Fruit fly (Drosophila melanogaster): Measurements from ENCODE around the gene CG3769.
A peak's percentile ranks its signal among the peaks of the same experiment; 100 is the strongest.

CG3769 gene

DNA sequence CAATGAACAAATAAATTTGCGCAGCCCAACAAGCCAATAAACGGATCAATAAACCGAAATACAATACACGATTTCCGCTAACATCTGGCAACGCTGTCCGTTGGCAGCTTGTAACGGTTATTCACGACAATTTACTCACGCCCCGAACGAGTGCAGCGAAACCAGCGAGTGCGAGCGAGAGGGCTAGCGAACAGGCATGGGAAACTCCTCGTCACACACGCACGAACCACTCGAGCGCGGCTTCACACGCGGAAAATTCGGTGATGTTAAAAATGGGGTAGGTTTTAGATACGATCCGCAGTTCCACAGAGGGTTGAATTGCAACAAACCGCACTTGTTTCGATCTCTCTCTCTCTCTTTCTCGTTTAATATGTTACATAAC is 24.9 kb downstream of the CG3769 start (continued):
- peak; percentile 43; the same call in 1 of the 3 replicates for TF ChIP-seq Opbp (GFP tag; IDR thresholded peaks at IDR 0.05; ENCODE audit: partially characterized antibody)
- TF ChIP-seq bbx (GFP tag; IDR thresholded peaks at IDR 0.05; ENCODE audit: partially characterized antibody): peak; percentile 57
- peak in 1 of 2 experiments; percentile 84 for TF ChIP-seq Pdp1 (GFP tag; optimal IDR thresholded peaks at IDR 0.05)
- no peak for TF ChIP-seq gcm2 (GFP tag; optimal IDR thresholded peaks at IDR 0.05)
- TF ChIP-seq chinmo (GFP tag; IDR thresholded peaks at IDR 0.05; ENCODE audit: partially characterized antibody): peak; percentile 71; the same call in 2 of the 4 replicates
- no peak for TF ChIP-seq CG34376 (GFP tag; optimal IDR thresholded peaks at IDR 0.05)
- 0 out of 3 replicates have a peak, but pooled peaks have one; percentile 26 for TF ChIP-seq HLH4C (GFP tag; IDR thresholded peaks at IDR 0.05; ENCODE audit: partially characterized antibody)
- peak; percentile 67 for TF ChIP-seq CG42726 (GFP tag; IDR thresholded peaks at IDR 0.05; ENCODE audit: partially characterized antibody)
- no peak for TF ChIP-seq CG14050 (GFP tag; IDR thresholded peaks at IDR 0.05)
- TF ChIP-seq seq (GFP tag; IDR thresholded peaks at IDR 0.05): peak; percentile 56
- peak; percentile 82 for TF ChIP-seq onecut (GFP tag; IDR thresholded peaks at IDR 0.05)
- TF ChIP-seq CG10321 (GFP tag; IDR thresholded peaks at IDR 0.05): no peak
- TF ChIP-seq twi (tag; optimal IDR thresholded peaks at IDR 0.05): peak; percentile 4
- TF ChIP-seq CG7556 (GFP tag; optimal IDR thresholded peaks at IDR 0.05): no peak
- TF ChIP-seq knrl (GFP tag; IDR thresholded peaks at IDR 0.05; ENCODE audit: partially characterized antibody): peak; percentile 44; the same call in 1 of the 3 replicates
- TF ChIP-seq BEAF-32 (GFP tag; optimal IDR thresholded peaks at IDR 0.05): peak; percentile 57
- TF ChIP-seq Antp (GFP tag; optimal IDR thresholded peaks at IDR 0.05): no peak
- peak; percentile 41 for TF ChIP-seq amos (GFP tag; IDR thresholded peaks at IDR 0.05; ENCODE audit: partially characterized antibody)
- TF ChIP-seq stwl (tag; optimal IDR thresholded peaks at IDR 0.05): peak; percentile 64
- peak; percentile 22 for TF ChIP-seq Hmr (GFP tag; optimal IDR thresholded peaks at IDR 0.05)
- no peak for TF ChIP-seq Hr39 (optimal IDR thresholded peaks at IDR 0.05)
- no peak for TF ChIP-seq hkb (optimal IDR thresholded peaks at IDR 0.05)
- TF ChIP-seq hkb (GFP tag; IDR thresholded peaks at IDR 0.05): peak; percentile 25; the same call in 1 of the 2 replicates
- TF ChIP-seq Ada2b (GFP tag; IDR thresholded peaks at IDR 0.05): no peak
- TF ChIP-seq CG1832 (GFP tag; optimal IDR thresholded peaks at IDR 0.05): peak; percentile 77
- no peak for TF ChIP-seq CG11696 (GFP tag; IDR thresholded peaks at IDR 0.05)
- TF ChIP-seq Sry-δ (GFP tag; optimal IDR thresholded peaks at IDR 0.05): peak; percentile 37
- peak; percentile 53; the same call in 1 of the 2 replicates for TF ChIP-seq hbn (GFP tag; IDR thresholded peaks at IDR 0.05; ENCODE audit: partially characterized antibody)

DNA sequence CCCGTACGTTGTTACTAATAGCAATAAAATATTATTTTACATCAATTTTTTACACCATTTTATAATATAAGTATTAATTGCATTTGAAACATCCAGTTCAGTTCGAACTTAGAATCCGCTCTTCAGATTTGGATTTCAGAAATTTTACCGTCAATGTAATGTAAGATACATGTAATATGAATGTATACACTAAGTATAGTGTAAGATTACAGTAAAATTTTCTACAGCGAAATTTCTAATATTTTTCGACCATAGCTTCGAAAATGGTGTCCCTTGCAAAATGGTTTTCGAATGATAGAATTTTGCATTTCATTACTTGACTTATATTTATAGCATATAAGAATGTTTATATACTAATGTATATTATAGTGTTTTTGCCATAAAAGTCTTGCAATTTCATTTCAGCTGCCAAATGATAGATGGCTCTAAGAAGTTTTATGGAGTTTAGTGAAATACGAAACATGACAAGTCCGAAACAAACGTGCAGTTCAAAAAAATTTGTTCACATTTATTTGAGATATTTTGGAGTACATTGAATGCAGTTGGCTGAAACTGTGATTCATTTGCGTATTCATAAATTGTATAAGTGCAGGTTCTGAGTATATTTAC is 29.4 kb downstream of the CG3769 start:
- peak; percentile 11; the same call in 1 of the 2 replicates for TF ChIP-seq Xrp1 (GFP tag; IDR thresholded peaks at IDR 0.05)
- TF ChIP-seq Bgb (GFP tag; IDR thresholded peaks at IDR 0.05; ENCODE audit: partially characterized antibody): peak; percentile 78
- TF ChIP-seq pita (GFP tag; optimal IDR thresholded peaks at IDR 0.05): no peak
- peak; percentile 23 for TF ChIP-seq Asciz (GFP tag; optimal IDR thresholded peaks at IDR 0.05)
- TF ChIP-seq CG14965 (GFP tag; optimal IDR thresholded peaks at IDR 0.05; ENCODE audit: borderline replicate concordance): peak; percentile 91
- TF ChIP-seq sens (GFP tag): peak; percentile 82
- TF ChIP-seq CG16813 (GFP tag; IDR thresholded peaks at IDR 0.05; ENCODE audit: partially characterized antibody): peak; percentile 65
- no peak for TF ChIP-seq tx (GFP tag; optimal IDR thresholded peaks at IDR 0.05)
- TF ChIP-seq CG7271 (tag; optimal IDR thresholded peaks at IDR 0.05): peak; percentile 10
- TF ChIP-seq CG14860 (GFP tag; IDR thresholded peaks at IDR 0.05; ENCODE audit: partially characterized antibody): peak; percentile 61; the same call in 1 of the 3 replicates
- peak; percentile 73 for TF ChIP-seq amos (GFP tag; IDR thresholded peaks at IDR 0.05; ENCODE audit: partially characterized antibody)
- no peak for TF ChIP-seq pan (optimal IDR thresholded peaks at IDR 0.05)
- peak in 1 of 2 experiments; percentile 51 for TF ChIP-seq pan (GFP tag; optimal IDR thresholded peaks at IDR 0.05 in 1 of 2, IDR thresholded peaks at IDR 0.05 in 1 of 2)
- peak; percentile 9; the same call in 1 of the 2 replicates for TF ChIP-seq HLH3B (GFP tag; IDR thresholded peaks at IDR 0.05)
- TF ChIP-seq fd96Cb (tag; optimal IDR thresholded peaks at IDR 0.05): no peak
- TF ChIP-seq Usf (GFP tag; optimal IDR thresholded peaks at IDR 0.05): no peak
- TF ChIP-seq Hr51 (GFP tag; optimal IDR thresholded peaks at IDR 0.05): peak in 1 of 2 experiments; percentile 1
- TF ChIP-seq phol (tag; optimal IDR thresholded peaks at IDR 0.05): peak; percentile 9
- TF ChIP-seq CG14710 (tag; optimal IDR thresholded peaks at IDR 0.05): peak; percentile 3
- TF ChIP-seq stwl (tag; optimal IDR thresholded peaks at IDR 0.05): peak; percentile 16
- TF ChIP-seq knrl (GFP tag; IDR thresholded peaks at IDR 0.05; ENCODE audit: partially characterized antibody): peak; percentile 57; the same call in 2 of the 3 replicates
- TF ChIP-seq aop (GFP tag; IDR thresholded peaks at IDR 0.05): no peak
- TF ChIP-seq lab (GFP tag; optimal IDR thresholded peaks at IDR 0.05): no peak
